Worm (Caenorhabditis elegans) whole organism, L3 larva: ENCODE measurements around the gene nra-4.

ENCODE experiments used
- aly-2 ChIP-seq: fragments of 150-350 bp; optimal IDR thresholded peaks from 2 replicates; lab custom pipeline; 2014; ENCODE audit warnings: missing biosample characterization, missing genetic modification characterization
- ama-1 ChIP-seq: fragments of 150-350 bp; optimal IDR thresholded peaks from 2 replicates; lab custom pipeline; 2018
- ceh-82 ChIP-seq: fragments of 150-350 bp; optimal IDR thresholded peaks from 2 replicates; lab custom pipeline; 2014; ENCODE audit warnings: missing biosample characterization, missing genetic modification characterization
- egl-27 ChIP-seq: sonication (generic microtip); optimal IDR thresholded peaks from 4 replicates; lab custom pipeline; 2017; ENCODE audit warnings: missing biosample characterization, missing genetic modification reagents, missing genetic modification characterization
- nhr-23 ChIP-seq: fragments of 150-350 bp; optimal IDR thresholded peaks from 2 replicates; lab custom pipeline; 2014; ENCODE audit warnings: missing biosample characterization, missing genetic modification reagents, missing genetic modification characterization
- nhr-28 ChIP-seq: fragments of 150-350 bp; optimal IDR thresholded peaks from 2 replicates; lab custom pipeline; 2014; ENCODE audit warnings: missing biosample characterization, missing genetic modification characterization
- nhr-76 ChIP-seq: fragments of 150-350 bp; sonication (generic microtip); optimal IDR thresholded peaks from 5 replicates; lab custom pipeline; 2014; ENCODE audit warnings: missing biosample characterization, missing genetic modification characterization
- pha-4 ChIP-seq: fragments of 150-350 bp; optimal IDR thresholded peaks from 2 replicates; lab custom pipeline; 2014; ENCODE audit warnings: missing biosample characterization, missing genetic modification reagents, missing genetic modification characterization
- pqm-1 ChIP-seq: fragments of 150-350 bp; optimal IDR thresholded peaks from 2 replicates; lab custom pipeline; 2017; ENCODE audit warnings: missing biosample characterization, missing genetic modification characterization, inconsistent platforms
- zag-1 ChIP-seq: fragments of 150-350 bp; optimal IDR thresholded peaks from 2 replicates; lab custom pipeline; 2014; ENCODE audit warnings: missing biosample characterization, missing genetic modification characterization

DNA sequence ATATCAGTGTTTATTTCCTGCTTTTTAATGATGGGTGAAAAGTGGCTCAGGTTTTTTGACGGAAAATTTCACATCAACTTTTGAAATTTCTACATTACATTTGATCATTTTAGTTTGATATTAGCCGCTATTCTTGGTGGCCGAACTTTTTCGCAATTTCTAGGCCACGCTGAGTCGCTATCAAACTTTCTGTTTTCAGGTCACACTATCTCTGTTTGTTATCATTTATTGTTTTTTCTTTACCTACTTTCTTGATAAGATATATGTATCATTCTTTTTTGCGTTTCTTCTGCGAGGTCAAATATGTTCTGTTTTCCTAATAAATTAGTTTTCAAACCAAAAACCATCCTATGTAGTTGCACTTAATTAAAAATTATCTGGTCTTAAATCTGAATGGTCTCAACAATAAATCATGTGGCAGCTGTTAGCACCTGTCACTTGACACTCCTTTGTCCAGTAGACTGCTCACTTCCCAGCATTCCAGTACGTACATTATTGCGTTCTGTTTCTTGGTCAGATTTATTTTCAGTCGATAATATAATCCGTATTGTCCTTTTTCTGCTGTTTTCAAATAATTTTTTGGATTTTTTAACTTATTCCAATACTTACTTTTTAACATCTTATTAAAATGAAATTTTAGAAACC lies 12.0 kb upstream of the nra-4 start:
- TF ChIP-seq nhr-76 (tag; lab: Kevin White, UChicago) (no peak), ama-1 (lab: Kevin White, UChicago) (no peak), aly-2 (tag; lab: Kevin White, UChicago) (no peak), egl-27 (tag; lab: Kevin White, UChicago) (no peak), pha-4 (tag; lab: Kevin White, UChicago) (no peak), nhr-23 (peak; percentile 68), pqm-1 (peak; percentile 74), nhr-28 (tag; lab: Kevin White, UChicago) (no peak), zag-1 (no peak), ceh-82 (tag; lab: Kevin White, UChicago) (no peak)
